Fruit fly (Drosophila melanogaster): ENCODE results near the gene CG7634.

DNA sequence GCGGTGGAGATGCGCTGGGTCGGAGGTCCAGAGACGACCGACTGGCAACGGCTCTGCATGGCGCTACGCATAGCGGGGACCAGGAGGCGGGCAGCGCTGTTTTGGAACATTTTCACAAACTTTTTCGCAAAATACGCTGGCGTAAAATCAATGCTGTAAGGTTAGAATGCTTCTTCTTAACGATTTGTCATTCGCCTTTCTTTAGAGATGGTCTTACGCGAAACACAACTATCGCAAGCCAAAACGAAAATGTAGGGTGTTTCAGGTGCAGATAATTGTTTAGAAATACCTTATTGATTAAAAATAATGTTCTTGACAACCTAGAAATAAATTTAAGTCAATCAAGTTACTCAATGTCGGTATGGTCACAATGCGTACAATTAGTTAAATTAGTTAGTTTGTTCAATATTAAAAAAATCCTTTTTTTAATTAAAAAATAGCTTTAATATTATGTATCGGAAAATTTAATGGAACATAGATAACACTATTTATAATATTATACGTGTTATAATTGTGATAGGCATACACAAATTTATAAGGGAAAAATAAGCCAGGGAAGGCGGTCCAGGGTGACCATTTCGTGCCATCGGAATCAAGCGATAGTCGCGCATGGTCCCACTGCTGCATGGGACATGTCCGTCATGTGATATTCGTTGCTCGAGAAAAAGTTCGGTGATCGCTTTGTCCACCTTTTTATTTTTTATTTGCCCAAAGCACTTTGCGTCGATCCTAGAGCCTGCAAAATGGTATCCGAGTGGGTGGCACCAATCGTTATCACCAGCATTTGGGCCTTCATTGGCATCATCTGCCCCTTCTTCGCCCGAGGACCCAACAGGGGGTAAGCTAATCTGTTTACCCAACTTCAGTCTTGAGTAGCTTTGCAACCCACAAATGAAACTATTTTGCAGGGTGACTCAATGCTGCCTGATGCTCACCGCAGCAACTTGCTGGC is 25.7 kb upstream of the CG7634 start, which contains the start of the genes COX8 and VhaM9.7-b:
- TF ChIP-seq fd96Ca (GFP tag; IDR thresholded peaks at IDR 0.05) (no peak), CG9948 (tag; optimal IDR thresholded peaks at IDR 0.05) (no peak), CG10348 (GFP tag; IDR thresholded peaks at IDR 0.05) (no peak), CG12605 (GFP tag; IDR thresholded peaks at IDR 0.05) (no peak), CG8159 (tag; optimal IDR thresholded peaks at IDR 0.05) (no peak), Pif1A (GFP tag; optimal IDR thresholded peaks at IDR 0.05) (no peak), CG8301 (tag; optimal IDR thresholded peaks at IDR 0.05) (no peak), D1 (tag; optimal IDR thresholded peaks at IDR 0.05) (no peak), CG17806 (tag; optimal IDR thresholded peaks at IDR 0.05) (peak; percentile 14), CG34367 (tag; optimal IDR thresholded peaks at IDR 0.05) (no peak), Snoo (tag; optimal IDR thresholded peaks at IDR 0.05) (peak; percentile 39)

Data from whole organism, pupa.